Fruit fly (Drosophila melanogaster) S2 (cell line): ENCODE data around the gene CG15528.

Source experiments
- CG8478 ChIP-seq: fragments of >200 bp; optimal IDR thresholded peaks from 2 replicates; lab custom pipeline; 2018
- CTCF ChIP-seq, 2 experiments: fragments of >200 bp; optimal IDR thresholded peaks; 2 replicates each; lab custom pipeline; 2018

- no peak for TF ChIP-seq CG8478
- TF ChIP-seq CTCF (optimal IDR thresholded peaks at IDR 0.05; lab: Kevin White, UChicago) = no peak
These were observed 10.6 kb upstream of the CG15528 start for dm6 chr3R:30062543-30062942.
